Worm (Caenorhabditis elegans) whole organism, L2 larva: ENCODE data around the gene ZK697.8.

Experiments
- C34F6.9 ChIP-seq: fragments of 150-350 bp; optimal IDR thresholded peaks from 2 replicates; lab custom pipeline; 2014; ENCODE audit warnings: missing biosample characterization, missing genetic modification characterization
- F13H6.1 ChIP-seq: sonication (generic microtip); optimal IDR thresholded peaks from 2 replicates; lab custom pipeline; 2016; ENCODE audit warnings: missing genetic modification characterization, missing compliant biosample characterization
- R02D3.7 ChIP-seq: fragments of 150-350 bp; optimal IDR thresholded peaks from 2 replicates; lab custom pipeline; 2014; ENCODE audit warnings: missing biosample characterization, missing genetic modification characterization
- ZK546.5 ChIP-seq: sonication (generic microtip); optimal IDR thresholded peaks from 2 replicates; lab custom pipeline; 2017; ENCODE audit warnings: missing biosample characterization, missing genetic modification characterization
- alr-1 ChIP-seq: fragments of 150-350 bp; optimal IDR thresholded peaks from 2 replicates; lab custom pipeline; 2014; ENCODE audit warnings: missing biosample characterization, missing genetic modification characterization
- aly-2 ChIP-seq: fragments of 150-350 bp; optimal IDR thresholded peaks from 2 replicates; lab custom pipeline; 2014; ENCODE audit warnings: missing biosample characterization, missing genetic modification characterization
- ama-1 ChIP-seq: fragments of 150-350 bp; optimal IDR thresholded peaks from 2 replicates; lab custom pipeline; 2018; ENCODE audit warnings: inconsistent platforms
- blmp-1 ChIP-seq: sonication (generic microtip); optimal IDR thresholded peaks from 2 replicates; lab custom pipeline; 2017; ENCODE audit warnings: missing genetic modification characterization, mild to moderate bottlenecking, missing compliant biosample characterization, antibody characterized with exemption, moderate library complexity; ENCODE audit not compliant: insufficient read depth
- ceh-16 ChIP-seq: fragments of 150-350 bp; optimal IDR thresholded peaks from 2 replicates; lab custom pipeline; 2014; ENCODE audit warnings: missing biosample characterization, missing genetic modification characterization
- crh-2 ChIP-seq: sonication (generic microtip); optimal IDR thresholded peaks from 2 replicates; lab custom pipeline; 2017; ENCODE audit warnings: missing biosample characterization, missing genetic modification characterization
- elt-1 ChIP-seq: fragments of 150-350 bp; optimal IDR thresholded peaks from 2 replicates; lab custom pipeline; 2014; ENCODE audit warnings: missing biosample characterization, missing genetic modification characterization
- elt-3 ChIP-seq: sonication (generic microtip); optimal IDR thresholded peaks from 2 replicates; lab custom pipeline; 2017; ENCODE audit warnings: missing biosample characterization, missing genetic modification characterization
- fos-1 ChIP-seq: fragments of 150-350 bp; optimal IDR thresholded peaks from 2 replicates; lab custom pipeline; 2014; ENCODE audit warnings: missing biosample characterization, missing genetic modification characterization
- gmeb-1 ChIP-seq: fragments of 150-350 bp; optimal IDR thresholded peaks from 2 replicates; lab custom pipeline; 2014; ENCODE audit warnings: missing biosample characterization, missing genetic modification characterization
- lin-11 ChIP-seq: fragments of 150-350 bp; sonication (generic microtip); optimal IDR thresholded peaks from 2 replicates; lab custom pipeline; 2014; ENCODE audit warnings: missing biosample characterization, missing genetic modification characterization, inconsistent platforms, mixed read lengths
- lsy-2 ChIP-seq, 2 experiments: fragments of 150-350 bp in 1 of 2; sonication (generic microtip) in 1 of 2; optimal IDR thresholded peaks; 2 replicates each; lab custom pipeline; 2014 to 2017; ENCODE audit warnings: missing biosample characterization in 2 of 2, missing genetic modification characterization in 2 of 2
- mab-5 ChIP-seq: fragments of 150-350 bp; optimal IDR thresholded peaks from 2 replicates; lab custom pipeline; 2014; ENCODE audit warnings: missing biosample characterization, missing genetic modification characterization
- nhr-11 ChIP-seq: fragments of 150-350 bp; optimal IDR thresholded peaks from 2 replicates; lab custom pipeline; 2014; ENCODE audit warnings: missing biosample characterization, missing genetic modification characterization
- nhr-12 ChIP-seq: fragments of 150-350 bp; optimal IDR thresholded peaks from 2 replicates; lab custom pipeline; 2014; ENCODE audit warnings: missing biosample characterization, missing genetic modification characterization
- nhr-129 ChIP-seq: fragments of 150-350 bp; optimal IDR thresholded peaks from 2 replicates; lab custom pipeline; 2014; ENCODE audit warnings: missing biosample characterization, missing genetic modification characterization
- nhr-21 ChIP-seq: fragments of 150-350 bp; optimal IDR thresholded peaks from 2 replicates; lab custom pipeline; 2014; ENCODE audit warnings: missing biosample characterization, missing genetic modification characterization
- nhr-25 ChIP-seq: fragments of 150-350 bp; sonication (generic microtip); optimal IDR thresholded peaks from 3 replicates; lab custom pipeline; 2014; ENCODE audit warnings: missing biosample characterization, missing genetic modification characterization
- nhr-6 ChIP-seq: fragments of 150-350 bp; optimal IDR thresholded peaks from 2 replicates; lab custom pipeline; 2014; ENCODE audit warnings: missing biosample characterization, missing genetic modification characterization
- nhr-77 ChIP-seq: fragments of 150-350 bp; optimal IDR thresholded peaks from 2 replicates; lab custom pipeline; 2014; ENCODE audit warnings: missing biosample characterization, missing genetic modification characterization
- peb-1 ChIP-seq: fragments of 150-350 bp; optimal IDR thresholded peaks from 2 replicates; lab custom pipeline; 2014; ENCODE audit warnings: missing biosample characterization, missing genetic modification characterization
- sem-4 ChIP-seq: fragments of 150-350 bp; optimal IDR thresholded peaks from 2 replicates; lab custom pipeline; 2014; ENCODE audit warnings: missing biosample characterization, missing genetic modification reagents, missing genetic modification characterization
- sma-3 ChIP-seq: sonication (generic microtip); optimal IDR thresholded peaks from 2 replicates; lab custom pipeline; 2016; ENCODE audit warnings: missing genetic modification reagents, missing genetic modification characterization, missing compliant biosample characterization
- sma-9 ChIP-seq, 2 experiments: fragments of 150-350 bp in 1 of 2; sonication (generic microtip) in 1 of 2; optimal IDR thresholded peaks; 2 replicates each; lab custom pipeline; 2014 to 2016; ENCODE audit warnings: missing genetic modification characterization in 2 of 2, mild to moderate bottlenecking in 1 of 2, missing biosample characterization in 1 of 2, missing compliant biosample characterization in 1 of 2, missing genetic modification reagents in 1 of 2, moderate library complexity in 1 of 2
- snpc-4 ChIP-seq: fragments of 150-350 bp; optimal IDR thresholded peaks from 2 replicates; lab custom pipeline; 2014; ENCODE audit warnings: missing biosample characterization, missing genetic modification characterization
- unc-39 ChIP-seq: fragments of 150-350 bp; optimal IDR thresholded peaks from 2 replicates; lab custom pipeline; 2014; ENCODE audit warnings: missing biosample characterization, missing genetic modification characterization
- unc-62 ChIP-seq: fragments of 150-350 bp; optimal IDR thresholded peaks from 2 replicates; lab custom pipeline; 2014; ENCODE audit warnings: missing biosample characterization, missing genetic modification reagents, missing genetic modification characterization
- zag-1 ChIP-seq: fragments of 150-350 bp; optimal IDR thresholded peaks from 2 replicates; lab custom pipeline; 2014; ENCODE audit warnings: missing biosample characterization, missing genetic modification characterization
- ztf-1 ChIP-seq: fragments of 200-800 bp; sonication (Bioruptor generic); conservative IDR thresholded peaks from 2 replicates; pipeline ENCODE4 v1.3.6; 2022; ENCODE audit warnings: missing genetic modification characterization, missing compliant biosample characterization

Gene ZK697.8

DNA sequence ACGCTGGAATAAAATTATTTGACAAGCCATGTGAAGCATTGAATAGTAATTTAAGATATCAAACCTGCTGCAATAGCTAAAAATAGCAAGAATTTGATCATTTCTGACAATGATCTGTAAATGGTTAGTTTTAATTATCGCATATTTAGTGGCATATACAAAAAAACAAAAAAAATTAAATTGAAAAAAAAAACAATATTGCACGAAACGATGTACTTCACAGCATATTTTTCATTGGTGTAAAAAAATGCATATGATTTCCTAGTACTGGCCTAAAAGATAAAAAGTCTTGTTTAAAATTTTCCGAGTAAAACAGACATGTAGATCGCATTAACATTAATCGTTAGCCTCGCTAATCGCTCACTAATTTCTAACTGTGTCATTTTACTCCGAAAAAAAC, at the start of gene ZK697.8:
Gene ZK697.8, minus strand, starts transcription at position 101 of the 400 bp plus-strand sequence.
- TF ChIP-seq unc-62 (no peak), nhr-6 (tag; lab: Kevin White, UChicago) (no peak), nhr-21 (tag; lab: Kevin White, UChicago) (no peak), zag-1 (tag; lab: Kevin White, UChicago) (no peak), elt-3 (tag; lab: Kevin White, UChicago) (no peak)

- TF ChIP-seq lin-11 (no peak), unc-62 (no peak), C34F6.9 (no peak)
These were observed 48.9 kb upstream of the ZK697.8 start, which contains the start of gene F36H9.10 for ce11 chrV:1797900-1798299. TSS of gene F36H9.10 (plus strand) at chrV:1798200.

DNA sequence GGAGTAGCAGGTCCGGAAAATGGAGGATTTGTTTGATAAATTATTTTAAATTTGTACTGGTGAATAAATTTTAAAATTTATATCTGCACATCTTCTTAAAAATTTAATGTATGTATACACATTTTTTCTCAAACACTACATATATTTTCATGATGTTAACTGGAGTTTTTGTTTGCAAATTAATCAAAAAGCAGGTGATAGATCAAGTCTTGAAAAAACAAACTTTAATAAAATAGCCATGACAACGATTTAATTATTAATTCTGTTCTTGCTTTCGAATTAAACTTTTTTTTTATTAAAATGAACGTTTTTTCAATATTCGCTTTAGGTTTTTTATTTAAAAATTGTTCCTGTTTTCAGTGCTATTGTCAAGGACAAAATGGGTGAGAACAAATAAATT, 45.3 kb upstream of the ZK697.8 start, which contains the start of gene F36H9.1:
Gene F36H9.1, plus strand, starts transcription at position 301 of the 400 bp plus-strand sequence.
- TF ChIP-seq lsy-2 (tag; optimal IDR thresholded peaks at IDR 0.05; lab: Kevin White, UChicago): no peak
- no peak for TF ChIP-seq F13H6.1 (tag; lab: Kevin White, UChicago)
- no peak for TF ChIP-seq nhr-11 (tag; lab: Kevin White, UChicago)

- TF ChIP-seq snpc-4 (tag; lab: Kevin White, UChicago) (no peak), ceh-16 (no peak), unc-62 (no peak), ama-1 (no peak), ZK546.5 (tag; lab: Kevin White, UChicago) (no peak), fos-1 (tag; lab: Kevin White, UChicago) (no peak), sem-4 (peak; percentile 3), alr-1 (tag; lab: Kevin White, UChicago) (no peak), elt-3 (tag; lab: Kevin White, UChicago) (no peak), nhr-129 (tag; lab: Kevin White, UChicago) (no peak), nhr-12 (no peak), crh-2 (no peak), blmp-1 (peak; percentile 59), zag-1 (tag; lab: Kevin White, UChicago) (no peak), C34F6.9 (no peak), nhr-21 (tag; lab: Kevin White, UChicago) (peak; percentile 78), peb-1 (tag; lab: Kevin White, UChicago) (no peak), mab-5 (tag; lab: Kevin White, UChicago) (no peak), nhr-25 (tag; lab: Kevin White, UChicago) (peak; percentile 76), unc-39 (no peak), gmeb-1 (tag; lab: Kevin White, UChicago) (no peak), nhr-77 (tag; lab: Kevin White, UChicago) (no peak), sma-3 (GFP tag; lab: Kevin White, UChicago) (peak; percentile 26), ztf-1 (GFP tag; lab: Robert Waterston, UW) (no peak), lsy-2 (tag; optimal IDR thresholded peaks at IDR 0.05; lab: Kevin White, UChicago) (no peak)
These were observed 40.5 kb upstream of the ZK697.8 start for ce11 chrV:1789495-1789894.

DNA sequence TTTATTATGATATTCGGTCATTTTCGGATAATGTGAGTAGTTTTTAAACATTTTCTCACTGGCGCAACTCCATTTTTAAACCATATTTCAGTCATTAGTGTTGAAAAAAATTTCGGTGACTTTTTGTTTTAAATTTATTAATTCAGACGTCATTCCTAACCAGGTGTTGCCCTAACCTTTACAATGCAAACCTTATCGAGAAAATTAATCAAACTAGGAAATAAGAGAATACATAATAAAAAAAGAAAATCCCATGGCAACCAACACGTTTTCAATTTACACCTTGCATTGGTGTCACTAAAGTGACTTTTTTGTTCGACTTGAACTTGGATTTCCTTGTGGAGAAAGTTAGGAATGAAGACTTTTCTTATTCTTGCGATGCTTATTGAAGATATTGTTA, 39.2 kb upstream of the ZK697.8 start, which contains the start of gene F36H9.2:
Gene F36H9.2, plus strand, starts transcription at position 301 of the 400 bp plus-strand sequence.
- no peak for TF ChIP-seq nhr-6 (tag; lab: Kevin White, UChicago)
- TF ChIP-seq aly-2 (tag; lab: Kevin White, UChicago): no peak
- TF ChIP-seq C34F6.9: no peak
- no peak for TF ChIP-seq nhr-129 (tag; lab: Kevin White, UChicago)
- TF ChIP-seq mab-5 (tag; lab: Kevin White, UChicago): no peak
- TF ChIP-seq R02D3.7 (tag; lab: Kevin White, UChicago): no peak
- no peak for TF ChIP-seq sma-9 (GFP tag; optimal IDR thresholded peaks at IDR 0.05; lab: Kevin White, UChicago)
- no peak for TF ChIP-seq sma-9 (tag; optimal IDR thresholded peaks at IDR 0.05; lab: Kevin White, UChicago)
- no peak for TF ChIP-seq F13H6.1 (tag; lab: Kevin White, UChicago)
- TF ChIP-seq ceh-16: no peak
- no peak for TF ChIP-seq elt-1 (tag; lab: Kevin White, UChicago)
- TF ChIP-seq unc-62: no peak
- no peak for TF ChIP-seq nhr-25 (tag; lab: Kevin White, UChicago)
- TF ChIP-seq lsy-2 (tag; optimal IDR thresholded peaks at IDR 0.05; lab: Kevin White, UChicago): no peak
- no peak for TF ChIP-seq nhr-77 (tag; lab: Kevin White, UChicago)
- no peak for TF ChIP-seq sem-4
- TF ChIP-seq crh-2: no peak
- TF ChIP-seq ztf-1 (GFP tag; lab: Robert Waterston, UW): no peak
- TF ChIP-seq zag-1 (tag; lab: Kevin White, UChicago): no peak
- TF ChIP-seq, all 48 proteins: peak for 0
